Worm (Caenorhabditis elegans): Measurements from ENCODE around the gene F58F12.2.

The F58F12.2 gene

ce11 chrII:6355396-6356346 lies 32.2 kb downstream of the F58F12.2 start, which contains the start of gene C32D5.11:
C32D5.11 (minus strand) TSS chrII:6355446.
- TF ChIP-seq ceh-27 (GFP tag; optimal IDR thresholded peaks at IDR 0.05): peak; percentile 31
- TF ChIP-seq cebp-1 (GFP tag; IDR thresholded peaks at IDR 0.05): no peak
- TF ChIP-seq cebp-1 (tag; optimal IDR thresholded peaks at IDR 0.05): peak; percentile 65
- peak; percentile 53 for TF ChIP-seq lsl-1 (GFP tag; optimal IDR thresholded peaks at IDR 0.05)
- TF ChIP-seq zfh-2 (GFP tag; conservative IDR thresholded peaks at IDR 0.05): peak; percentile 41; the same call in 1 of the 2 replicates
- no peak for TF ChIP-seq egrh-3 (GFP tag; IDR thresholded peaks at IDR 0.05)
- TF ChIP-seq tlf-1 (GFP tag; optimal IDR thresholded peaks at IDR 0.05): peak; percentile 7
- TF ChIP-seq mcd-1 (GFP tag; IDR thresholded peaks at IDR 0.05): peak; percentile 66
- TF ChIP-seq C17E4.6 (GFP tag; IDR thresholded peaks at IDR 0.05): no peak
- no peak for TF ChIP-seq T26A5.8 (tag; optimal IDR thresholded peaks at IDR 0.05)
- 0 out of 2 replicates have a peak, but pooled peaks have one; percentile 31 for TF ChIP-seq D2030.7 (GFP tag; IDR thresholded peaks at IDR 0.05)
- TF ChIP-seq ceh-91 (GFP tag; IDR thresholded peaks at IDR 0.05): 0 out of 2 replicates have a peak, but pooled peaks have one; percentile 13
- peak; percentile 14 for TF ChIP-seq K12H6.12 (tag; optimal IDR thresholded peaks at IDR 0.05)
- TF ChIP-seq F23B12.7 (tag; optimal IDR thresholded peaks at IDR 0.05; ENCODE audit: insufficient read depth): peak; percentile 70
- TF ChIP-seq B0336.3 (GFP tag; IDR thresholded peaks at IDR 0.05): 0 out of 2 replicates have a peak, but pooled peaks have one; percentile 37
- TF ChIP-seq lin-35 (GFP tag; optimal IDR thresholded peaks at IDR 0.05): peak in 1 of 3 experiments; percentile 72
- TF ChIP-seq let-607 (tag; optimal IDR thresholded peaks at IDR 0.05): peak in 1 of 2 experiments; percentile 49
- TF ChIP-seq tbp1 (GFP tag; optimal IDR thresholded peaks at IDR 0.05): peak; percentile 16
- no peak for TF ChIP-seq nhr-90 (tag; optimal IDR thresholded peaks at IDR 0.05)
- TF ChIP-seq efl-1 (GFP tag; optimal IDR thresholded peaks at IDR 0.05): peak; percentile 22
- TF ChIP-seq nfyb-1 (GFP tag; IDR thresholded peaks at IDR 0.05): 0 out of 2 replicates have a peak, but pooled peaks have one; percentile 38
- TF ChIP-seq F33H1.4 (GFP tag; IDR thresholded peaks at IDR 0.05): peak; percentile 42; the same call in 1 of the 2 replicates
- peak; percentile 33 for TF ChIP-seq lin-54 (GFP tag; optimal IDR thresholded peaks at IDR 0.05)
- peak; percentile 83 for TF ChIP-seq attf-5 (GFP tag; optimal IDR thresholded peaks at IDR 0.05)
- TF ChIP-seq pbrm-1 (GFP tag; IDR thresholded peaks at IDR 0.05): peak; percentile 35; the same call in 1 of the 2 replicates
- TF ChIP-seq ztf-18 (tag; optimal IDR thresholded peaks at IDR 0.05): peak; percentile 92
- TF ChIP-seq nhr-80 (tag; optimal IDR thresholded peaks at IDR 0.05): peak; percentile 40
- TF ChIP-seq dpl-1 (GFP tag; optimal IDR thresholded peaks at IDR 0.05): peak; percentile 22
- TF ChIP-seq nhr-179 (tag; optimal IDR thresholded peaks at IDR 0.05): no peak
- TF ChIP-seq lin-40 (tag; optimal IDR thresholded peaks at IDR 0.05): peak; percentile 55
- TF ChIP-seq hmg-1.2 (GFP tag; IDR thresholded peaks at IDR 0.05): peak; percentile 69
- TF ChIP-seq dox-1 (GFP tag; IDR thresholded peaks at IDR 0.05): peak; percentile 65
- TF ChIP-seq F10E7.11 (tag; optimal IDR thresholded peaks at IDR 0.05): no peak
- no peak for TF ChIP-seq hlh-12 (tag; optimal IDR thresholded peaks at IDR 0.05)

ce11 chrII:6351887-6352286 lies 36.0 kb downstream of the F58F12.2 start, which contains the start of gene C32D5.10:
C32D5.10 (minus strand) TSS chrII:6351987.
- TF ChIP-seq mxl-1 (tag; optimal IDR thresholded peaks at IDR 0.05): no peak
- no peak for TF ChIP-seq pha-4 (tag; optimal IDR thresholded peaks at IDR 0.05)
- TF ChIP-seq ztf-26 (tag; optimal IDR thresholded peaks at IDR 0.05): no peak
- no peak for TF ChIP-seq snpc-4 (GFP tag; optimal IDR thresholded peaks at IDR 0.05)
- no peak for TF ChIP-seq snpc-4 (tag; optimal IDR thresholded peaks at IDR 0.05)
- no peak for TF ChIP-seq rcor-1 (GFP tag; IDR thresholded peaks at IDR 0.05)
- no peak for TF ChIP-seq lin-26 (GFP tag; IDR thresholded peaks at IDR 0.05)
- TF ChIP-seq unc-130 (GFP tag; optimal IDR thresholded peaks at IDR 0.05): no peak
- no peak for TF ChIP-seq aptf-3 (GFP tag; IDR thresholded peaks at IDR 0.05)
- TF ChIP-seq let-526 (GFP tag; IDR thresholded peaks at IDR 0.05): no peak
- no peak for TF ChIP-seq fkh-3 (tag; optimal IDR thresholded peaks at IDR 0.05)
- no peak for TF ChIP-seq sdz-38 (tag; optimal IDR thresholded peaks at IDR 0.05)
- no peak for TF ChIP-seq nfya-2 (GFP tag; IDR thresholded peaks at IDR 0.05)
- no peak for TF ChIP-seq zfh-2 (GFP tag; conservative IDR thresholded peaks at IDR 0.05)
- no peak for TF ChIP-seq madf-6 (GFP tag; IDR thresholded peaks at IDR 0.05)
- TF ChIP-seq sea-2 (GFP tag; IDR thresholded peaks at IDR 0.05): no peak

Data from whole organism, young adult.